Worm (Caenorhabditis elegans) whole organism, L2 larva: ENCODE measurements around the gene zipt-7.1.

Source experiments
- C34F6.9 ChIP-seq: fragments of 150-350 bp; optimal IDR thresholded peaks from 2 replicates; lab custom pipeline; 2014; ENCODE audit warnings: missing biosample characterization, missing genetic modification characterization
- F13H6.1 ChIP-seq: sonication (generic microtip); optimal IDR thresholded peaks from 2 replicates; lab custom pipeline; 2016; ENCODE audit warnings: missing genetic modification characterization, missing compliant biosample characterization
- R02D3.7 ChIP-seq: fragments of 150-350 bp; optimal IDR thresholded peaks from 2 replicates; lab custom pipeline; 2014; ENCODE audit warnings: missing biosample characterization, missing genetic modification characterization
- Y55F3AM.14 ChIP-seq: fragments of 200-800 bp; sonication (Bioruptor generic); optimal IDR thresholded peaks from 2 replicates; lab custom pipeline; 2018; ENCODE audit warnings: mild to moderate bottlenecking, missing genetic modification characterization, missing compliant biosample characterization
- ZK546.5 ChIP-seq: sonication (generic microtip); optimal IDR thresholded peaks from 2 replicates; lab custom pipeline; 2017; ENCODE audit warnings: missing biosample characterization, missing genetic modification characterization
- alr-1 ChIP-seq: fragments of 150-350 bp; optimal IDR thresholded peaks from 2 replicates; lab custom pipeline; 2014; ENCODE audit warnings: missing biosample characterization, missing genetic modification characterization
- aly-2 ChIP-seq: fragments of 150-350 bp; optimal IDR thresholded peaks from 2 replicates; lab custom pipeline; 2014; ENCODE audit warnings: missing biosample characterization, missing genetic modification characterization
- ama-1 ChIP-seq: fragments of 150-350 bp; optimal IDR thresholded peaks from 2 replicates; lab custom pipeline; 2018; ENCODE audit warnings: inconsistent platforms
- blmp-1 ChIP-seq: sonication (generic microtip); optimal IDR thresholded peaks from 2 replicates; lab custom pipeline; 2017; ENCODE audit warnings: missing genetic modification characterization, mild to moderate bottlenecking, missing compliant biosample characterization, antibody characterized with exemption, moderate library complexity; ENCODE audit not compliant: insufficient read depth
- ceh-16 ChIP-seq: fragments of 150-350 bp; optimal IDR thresholded peaks from 2 replicates; lab custom pipeline; 2014; ENCODE audit warnings: missing biosample characterization, missing genetic modification characterization
- ceh-82 ChIP-seq: fragments of 150-350 bp; optimal IDR thresholded peaks from 2 replicates; lab custom pipeline; 2014; ENCODE audit warnings: missing biosample characterization, missing genetic modification characterization
- crh-2 ChIP-seq: sonication (generic microtip); optimal IDR thresholded peaks from 2 replicates; lab custom pipeline; 2017; ENCODE audit warnings: missing biosample characterization, missing genetic modification characterization
- dmd-4 ChIP-seq: sonication (generic microtip); optimal IDR thresholded peaks from 2 replicates; lab custom pipeline; 2017; ENCODE audit warnings: missing biosample characterization, missing genetic modification characterization
- egl-27 ChIP-seq: sonication (generic microtip); optimal IDR thresholded peaks from 3 replicates; lab custom pipeline; 2017; ENCODE audit warnings: missing biosample characterization, missing genetic modification reagents, missing genetic modification characterization
- elt-1 ChIP-seq: fragments of 150-350 bp; optimal IDR thresholded peaks from 2 replicates; lab custom pipeline; 2014; ENCODE audit warnings: missing biosample characterization, missing genetic modification characterization
- elt-3 ChIP-seq: sonication (generic microtip); optimal IDR thresholded peaks from 2 replicates; lab custom pipeline; 2017; ENCODE audit warnings: missing biosample characterization, missing genetic modification characterization
- fos-1 ChIP-seq: fragments of 150-350 bp; optimal IDR thresholded peaks from 2 replicates; lab custom pipeline; 2014; ENCODE audit warnings: missing biosample characterization, missing genetic modification characterization
- gmeb-1 ChIP-seq: fragments of 150-350 bp; optimal IDR thresholded peaks from 2 replicates; lab custom pipeline; 2014; ENCODE audit warnings: missing biosample characterization, missing genetic modification characterization
- lin-13 ChIP-seq: fragments of 150-350 bp; optimal IDR thresholded peaks from 2 replicates; lab custom pipeline; 2014; ENCODE audit warnings: missing biosample characterization, missing genetic modification reagents, missing genetic modification characterization
- lin-39 ChIP-seq: fragments of 150-350 bp; optimal IDR thresholded peaks from 2 replicates; lab custom pipeline; 2014; ENCODE audit warnings: missing biosample characterization, missing genetic modification reagents, missing genetic modification characterization
- lsy-2 ChIP-seq, 2 experiments: fragments of 150-350 bp in 1 of 2; sonication (generic microtip) in 1 of 2; optimal IDR thresholded peaks; 2 replicates each; lab custom pipeline; 2014 to 2017; ENCODE audit warnings: missing biosample characterization in 2 of 2, missing genetic modification characterization in 2 of 2
- mab-5 ChIP-seq: fragments of 150-350 bp; optimal IDR thresholded peaks from 2 replicates; lab custom pipeline; 2014; ENCODE audit warnings: missing biosample characterization, missing genetic modification characterization
- mbf-1 ChIP-seq: sonication (generic microtip); optimal IDR thresholded peaks from 2 replicates; lab custom pipeline; 2017; ENCODE audit warnings: missing biosample characterization, missing genetic modification characterization
- mdl-1 ChIP-seq, 2 experiments: fragments of 150-350 bp in 1 of 2; sonication (generic microtip) in 1 of 2; optimal IDR thresholded peaks; 2 replicates each; lab custom pipeline; 2017; ENCODE audit warnings: missing biosample characterization in 2 of 2, missing genetic modification characterization in 2 of 2
- nhr-10 ChIP-seq: sonication (generic microtip); optimal IDR thresholded peaks from 2 replicates; lab custom pipeline; 2017; ENCODE audit warnings: missing biosample characterization, missing genetic modification characterization
- nhr-11 ChIP-seq: fragments of 150-350 bp; optimal IDR thresholded peaks from 2 replicates; lab custom pipeline; 2014; ENCODE audit warnings: missing biosample characterization, missing genetic modification characterization
- nhr-12 ChIP-seq: fragments of 150-350 bp; optimal IDR thresholded peaks from 2 replicates; lab custom pipeline; 2014; ENCODE audit warnings: missing biosample characterization, missing genetic modification characterization
- nhr-129 ChIP-seq: fragments of 150-350 bp; optimal IDR thresholded peaks from 2 replicates; lab custom pipeline; 2014; ENCODE audit warnings: missing biosample characterization, missing genetic modification characterization
- nhr-21 ChIP-seq: fragments of 150-350 bp; optimal IDR thresholded peaks from 2 replicates; lab custom pipeline; 2014; ENCODE audit warnings: missing biosample characterization, missing genetic modification characterization
- nhr-23 ChIP-seq: fragments of 150-350 bp; optimal IDR thresholded peaks from 2 replicates; lab custom pipeline; 2014; ENCODE audit warnings: missing biosample characterization, missing genetic modification reagents, missing genetic modification characterization
- nhr-237 ChIP-seq: fragments of 150-350 bp; optimal IDR thresholded peaks from 2 replicates; lab custom pipeline; 2014; ENCODE audit warnings: missing biosample characterization, missing genetic modification characterization
- nhr-25 ChIP-seq: fragments of 150-350 bp; sonication (generic microtip); optimal IDR thresholded peaks from 3 replicates; lab custom pipeline; 2014; ENCODE audit warnings: missing biosample characterization, missing genetic modification characterization
- nhr-6 ChIP-seq: fragments of 150-350 bp; optimal IDR thresholded peaks from 2 replicates; lab custom pipeline; 2014; ENCODE audit warnings: missing biosample characterization, missing genetic modification characterization
- nhr-77 ChIP-seq: fragments of 150-350 bp; optimal IDR thresholded peaks from 2 replicates; lab custom pipeline; 2014; ENCODE audit warnings: missing biosample characterization, missing genetic modification characterization
- peb-1 ChIP-seq: fragments of 150-350 bp; optimal IDR thresholded peaks from 2 replicates; lab custom pipeline; 2014; ENCODE audit warnings: missing biosample characterization, missing genetic modification characterization
- sem-4 ChIP-seq: fragments of 150-350 bp; optimal IDR thresholded peaks from 2 replicates; lab custom pipeline; 2014; ENCODE audit warnings: missing biosample characterization, missing genetic modification reagents, missing genetic modification characterization
- skn-1 ChIP-seq: sonication (generic microtip); optimal IDR thresholded peaks from 2 replicates; lab custom pipeline; 2017; ENCODE audit warnings: missing biosample characterization, missing genetic modification characterization
- sma-3 ChIP-seq: sonication (generic microtip); optimal IDR thresholded peaks from 2 replicates; lab custom pipeline; 2016; ENCODE audit warnings: missing genetic modification reagents, missing genetic modification characterization, missing compliant biosample characterization
- sma-9 ChIP-seq, 2 experiments: fragments of 150-350 bp in 1 of 2; sonication (generic microtip) in 1 of 2; optimal IDR thresholded peaks; 2 replicates each; lab custom pipeline; 2014 to 2016; ENCODE audit warnings: missing genetic modification characterization in 2 of 2, mild to moderate bottlenecking in 1 of 2, missing biosample characterization in 1 of 2, missing compliant biosample characterization in 1 of 2, missing genetic modification reagents in 1 of 2, moderate library complexity in 1 of 2
- snpc-4 ChIP-seq: fragments of 150-350 bp; optimal IDR thresholded peaks from 2 replicates; lab custom pipeline; 2014; ENCODE audit warnings: missing biosample characterization, missing genetic modification characterization
- unc-39 ChIP-seq: fragments of 150-350 bp; optimal IDR thresholded peaks from 2 replicates; lab custom pipeline; 2014; ENCODE audit warnings: missing biosample characterization, missing genetic modification characterization
- unc-55 ChIP-seq: fragments of 150-350 bp; sonication (generic microtip); optimal IDR thresholded peaks from 3 replicates; lab custom pipeline; 2014; ENCODE audit warnings: missing biosample characterization, missing genetic modification reagents, missing genetic modification characterization
- unc-62 ChIP-seq: fragments of 150-350 bp; optimal IDR thresholded peaks from 2 replicates; lab custom pipeline; 2014; ENCODE audit warnings: missing biosample characterization, missing genetic modification reagents, missing genetic modification characterization
- zag-1 ChIP-seq: fragments of 150-350 bp; optimal IDR thresholded peaks from 2 replicates; lab custom pipeline; 2014; ENCODE audit warnings: missing biosample characterization, missing genetic modification characterization
- ztf-1 ChIP-seq: fragments of 200-800 bp; sonication (Bioruptor generic); conservative IDR thresholded peaks from 2 replicates; pipeline ENCODE4 v1.3.6; 2022; ENCODE audit warnings: missing genetic modification characterization, missing compliant biosample characterization
- ztf-11 ChIP-seq: sonication (generic microtip); optimal IDR thresholded peaks from 2 replicates; lab custom pipeline; 2017; ENCODE audit warnings: missing biosample characterization, missing genetic modification characterization
- ztf-4 ChIP-seq: fragments of 150-350 bp; optimal IDR thresholded peaks from 2 replicates; lab custom pipeline; 2014; ENCODE audit warnings: missing biosample characterization, missing genetic modification characterization

zipt-7.1 gene

DNA sequence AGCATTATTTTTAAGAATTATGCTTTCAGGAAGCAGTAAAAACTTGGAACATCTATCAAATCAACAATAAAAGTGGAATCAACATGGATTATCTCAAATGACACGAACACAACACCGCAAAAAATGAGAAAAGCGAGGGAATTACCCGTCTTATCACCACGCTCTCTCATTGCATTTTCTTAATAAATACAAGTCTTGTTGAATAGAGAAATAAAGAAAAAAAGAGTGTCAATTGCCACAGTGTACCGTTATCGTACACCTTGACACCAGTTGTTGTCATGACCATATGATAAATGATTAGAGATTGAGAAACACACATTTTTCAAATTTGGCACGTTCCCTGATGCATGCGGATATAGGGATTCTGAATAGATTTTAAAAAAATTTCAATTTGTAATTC lies 24.2 kb downstream of the zipt-7.1 start:
- TF ChIP-seq lin-39 (tag; lab: Kevin White, UChicago) (no peak), mdl-1 (tag; optimal IDR thresholded peaks at IDR 0.05; lab: Kevin White, UChicago) (no peak), dmd-4 (tag; lab: Kevin White, UChicago) (no peak), ceh-82 (tag; lab: Kevin White, UChicago) (no peak), nhr-23 (tag; lab: Kevin White, UChicago) (no peak), nhr-21 (peak; percentile 75), unc-55 (GFP tag; lab: Kevin White, UChicago) (no peak), aly-2 (tag; lab: Kevin White, UChicago) (no peak), blmp-1 (tag; lab: Kevin White, UChicago) (no peak), skn-1 (tag; lab: Kevin White, UChicago) (no peak), mab-5 (tag; lab: Kevin White, UChicago) (no peak), lin-13 (GFP tag; lab: Kevin White, UChicago) (no peak), F13H6.1 (tag; lab: Kevin White, UChicago) (peak; percentile 54), ZK546.5 (tag; lab: Kevin White, UChicago) (no peak), ztf-11 (tag; lab: Kevin White, UChicago) (no peak), snpc-4 (tag; lab: Kevin White, UChicago) (no peak), C34F6.9 (tag; lab: Kevin White, UChicago) (no peak), alr-1 (tag; lab: Kevin White, UChicago) (no peak), sma-9 (GFP tag; optimal IDR thresholded peaks at IDR 0.05; lab: Kevin White, UChicago) (no peak), sma-9 (tag; optimal IDR thresholded peaks at IDR 0.05; lab: Kevin White, UChicago) (no peak), ztf-4 (tag; lab: Kevin White, UChicago) (no peak), zag-1 (tag; lab: Kevin White, UChicago) (no peak), nhr-10 (tag; lab: Kevin White, UChicago) (no peak), ztf-1 (GFP tag; lab: Robert Waterston, UW) (no peak), nhr-6 (tag; lab: Kevin White, UChicago) (no peak), R02D3.7 (no peak), nhr-11 (no peak), egl-27 (no peak), nhr-12 (tag; lab: Kevin White, UChicago) (no peak), unc-62 (GFP tag; lab: Kevin White, UChicago) (no peak), nhr-25 (tag; lab: Kevin White, UChicago) (peak; percentile 27), nhr-129 (tag; lab: Kevin White, UChicago) (peak; percentile 20), nhr-237 (tag; lab: Kevin White, UChicago) (no peak), crh-2 (tag; lab: Kevin White, UChicago) (peak; percentile 74), ceh-16 (tag; lab: Kevin White, UChicago) (no peak), Y55F3AM.14 (no peak), sma-3 (no peak), elt-3 (tag; lab: Kevin White, UChicago) (no peak), sem-4 (tag; lab: Kevin White, UChicago) (no peak), unc-39 (no peak), peb-1 (tag; lab: Kevin White, UChicago) (no peak), gmeb-1 (peak; percentile 56), fos-1 (tag; lab: Kevin White, UChicago) (peak; percentile 92), lsy-2 (tag; optimal IDR thresholded peaks at IDR 0.05; lab: Kevin White, UChicago) (peak in 1 of 2 experiments; percentile 6), mbf-1 (no peak), ama-1 (lab: Kevin White, UChicago) (no peak), elt-1 (tag; lab: Kevin White, UChicago) (no peak)
- TF ChIP-seq, all 48 proteins: peak for 8

DNA sequence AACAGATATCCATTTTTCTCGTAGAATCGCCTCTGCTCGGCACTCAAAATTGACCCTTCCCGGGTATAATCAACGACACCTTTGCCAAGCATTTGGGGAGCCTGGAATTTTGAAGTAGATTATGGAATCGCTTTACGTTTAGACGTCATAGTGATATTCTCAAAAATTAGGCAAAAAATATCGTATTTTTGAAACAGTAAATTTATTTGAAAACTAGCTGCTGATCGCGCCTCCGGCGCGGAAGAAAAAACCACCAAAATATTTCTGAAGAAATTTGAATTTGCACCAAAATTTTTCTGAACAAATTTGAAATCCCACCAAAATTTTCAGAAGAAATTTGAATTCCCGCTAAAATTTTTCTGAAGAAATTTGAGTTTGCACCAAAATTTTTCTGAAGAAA lies 25.6 kb downstream of the zipt-7.1 start, which contains the start of gene ZK550.6:
Gene ZK550.6, minus strand, starts transcription at position 101 of the 400 bp plus-strand sequence.
- TF ChIP-seq nhr-25 (tag; lab: Kevin White, UChicago) (no peak), unc-39 (no peak), sem-4 (tag; lab: Kevin White, UChicago) (no peak), ztf-1 (GFP tag; lab: Robert Waterston, UW) (no peak), ZK546.5 (tag; lab: Kevin White, UChicago) (no peak), skn-1 (tag; lab: Kevin White, UChicago) (no peak), unc-55 (GFP tag; lab: Kevin White, UChicago) (no peak), nhr-77 (tag; lab: Kevin White, UChicago) (no peak), ama-1 (lab: Kevin White, UChicago) (no peak), dmd-4 (tag; lab: Kevin White, UChicago) (no peak), C34F6.9 (tag; lab: Kevin White, UChicago) (no peak), mdl-1 (tag; optimal IDR thresholded peaks at IDR 0.05; lab: Kevin White, UChicago) (no peak), nhr-6 (tag; lab: Kevin White, UChicago) (no peak)
